Fruit fly (Drosophila melanogaster) whole organism, larva: ENCODE data around the gene Cpr65Ax1.

ENCODE experiments used
- noc ChIP-seq: fragments of 200-800 bp; sonication (Bioruptor generic); optimal IDR thresholded peaks from 3 replicates; lab custom pipeline; 2019; ENCODE audit warnings: missing biosample characterization, mild to moderate bottlenecking, missing genetic modification characterization, moderate library complexity

The Cpr65Ax1 gene

dm6 chr3L:6132009-6132408, 15.8 kb downstream of the Cpr65Ax1 start, which contains the start of gene Cpr65Au:
TSS of gene Cpr65Au (minus strand) at chr3L:6132109.
- TF ChIP-seq noc (tag; lab: Kevin White, UChicago) = no peak

- TF ChIP-seq noc (tag; lab: Kevin White, UChicago) = no peak
These were observed 16.8 kb downstream of the Cpr65Ax1 start, which contains the start of gene Lcp65Ag3 for dm6 chr3L:6130944-6131343. TSS of gene Lcp65Ag3 (minus strand) at chr3L:6130989.

dm6 chr3L:6129591-6129990, 18.2 kb downstream of the Cpr65Ax1 start:
- no peak for TF ChIP-seq noc (tag; lab: Kevin White, UChicago)

dm6 chr3L:6125409-6125689, 22.4 kb downstream of the Cpr65Ax1 start:
- TF ChIP-seq noc (tag; lab: Kevin White, UChicago) = no peak

dm6 chr3L:6124616-6125408, 23.0 kb downstream of the Cpr65Ax1 start:
- no peak for TF ChIP-seq noc (tag; lab: Kevin White, UChicago)

- TF ChIP-seq noc (tag; lab: Kevin White, UChicago) = no peak
These were observed 30.9 kb downstream of the Cpr65Ax1 start for dm6 chr3L:6116881-6117280.

- TF ChIP-seq noc (tag; lab: Kevin White, UChicago) = no peak
These were observed 32.3 kb downstream of the Cpr65Ax1 start for dm6 chr3L:6115505-6115904.

- TF ChIP-seq noc (tag; lab: Kevin White, UChicago) = no peak
These were observed 36.3 kb downstream of the Cpr65Ax1 start for dm6 chr3L:6111458-6111857.

- no peak for TF ChIP-seq noc (tag; lab: Kevin White, UChicago)
These were observed 36.9 kb downstream of the Cpr65Ax1 start for dm6 chr3L:6110673-6111449.

dm6 chr3L:6108264-6109060, 39.3 kb downstream of the Cpr65Ax1 start:
- TF ChIP-seq noc (tag; lab: Kevin White, UChicago) = no peak

- no peak for TF ChIP-seq noc (tag; lab: Kevin White, UChicago)
These were observed 41.1 kb downstream of the Cpr65Ax1 start for dm6 chr3L:6106717-6107116.

- TF ChIP-seq noc (tag; lab: Kevin White, UChicago) = no peak
These were observed 42.4 kb downstream of the Cpr65Ax1 start for dm6 chr3L:6105435-6105834.

- TF ChIP-seq noc (tag; lab: Kevin White, UChicago) = no peak
These were observed 43.2 kb downstream of the Cpr65Ax1 start for dm6 chr3L:6104551-6104950.

- no peak for TF ChIP-seq noc (tag; lab: Kevin White, UChicago)
These were observed 44.1 kb downstream of the Cpr65Ax1 start for dm6 chr3L:6103658-6104057.
